Worm (Caenorhabditis elegans) whole organism, mixed stage, embryonic: ENCODE data around the gene cls-3.

ENCODE experiments used
- M03D4.4 ChIP-seq: sonication (generic microtip); optimal IDR thresholded peaks from 2 replicates; lab custom pipeline; 2017; ENCODE audit warnings: mild to moderate bottlenecking, missing genetic modification characterization, missing compliant biosample characterization
- bed-3 ChIP-seq: fragments of 200-800 bp; sonication (Bioruptor generic); optimal IDR thresholded peaks from 3 replicates; lab custom pipeline; 2018; ENCODE audit warnings: mild to moderate bottlenecking, missing genetic modification characterization, moderate library complexity, missing compliant biosample characterization
- ceh-39 ChIP-seq: fragments of 150-350 bp; optimal IDR thresholded peaks from 2 replicates; lab custom pipeline; 2014; ENCODE audit warnings: missing biosample characterization, missing genetic modification characterization
- ceh-43 ChIP-seq: fragments of 200-800 bp; sonication (Bioruptor generic); optimal IDR thresholded peaks from 2 replicates; lab custom pipeline; 2018; ENCODE audit warnings: mild to moderate bottlenecking, missing genetic modification characterization, moderate library complexity, missing compliant biosample characterization
- ceh-83 ChIP-seq: fragments of 200-800 bp; sonication (Bioruptor generic); optimal IDR thresholded peaks from 2 replicates; lab custom pipeline; 2018; ENCODE audit warnings: mild to moderate bottlenecking, missing genetic modification characterization, missing compliant biosample characterization
- ces-1 ChIP-seq: fragments of 150-350 bp; optimal IDR thresholded peaks from 2 replicates; lab custom pipeline; 2014; ENCODE audit warnings: missing biosample characterization, missing genetic modification reagents, missing genetic modification characterization
- cnd-1 ChIP-seq: fragments of 200-800 bp; sonication (Bioruptor generic); optimal IDR thresholded peaks from 2 replicates; lab custom pipeline; 2018; ENCODE audit warnings: mild to moderate bottlenecking, missing genetic modification characterization, missing compliant biosample characterization
- drap-1 ChIP-seq: fragments of 200-800 bp; sonication (Bioruptor generic); optimal IDR thresholded peaks from 3 replicates; lab custom pipeline; 2018; ENCODE audit warnings: mild to moderate bottlenecking, missing genetic modification characterization, missing compliant biosample characterization
- elt-1 ChIP-seq: sonication (generic microtip); optimal IDR thresholded peaks from 2 replicates; lab custom pipeline; 2017; ENCODE audit warnings: missing genetic modification characterization, mild to moderate bottlenecking, missing compliant biosample characterization, antibody characterized with exemption, moderate library complexity, borderline replicate concordance; ENCODE audit not compliant: insufficient read depth
- flh-1 ChIP-seq: fragments of 200-800 bp; sonication (Bioruptor generic); optimal IDR thresholded peaks from 2 replicates; lab custom pipeline; 2018; ENCODE audit warnings: mild to moderate bottlenecking, missing genetic modification characterization, moderate library complexity, missing compliant biosample characterization
- ham-2 ChIP-seq: fragments of 200-800 bp; sonication (Bioruptor generic); optimal IDR thresholded peaks from 2 replicates; lab custom pipeline; 2018; ENCODE audit warnings: mild to moderate bottlenecking, missing genetic modification characterization, missing compliant biosample characterization
- hlh-1 ChIP-seq: fragments of 150-350 bp; optimal IDR thresholded peaks from 2 replicates; lab custom pipeline; 2014; ENCODE audit warnings: missing biosample characterization, missing genetic modification reagents, missing genetic modification characterization
- lin-13 ChIP-seq: fragments of 150-350 bp; optimal IDR thresholded peaks from 2 replicates; lab custom pipeline; 2014; ENCODE audit warnings: missing biosample characterization, missing genetic modification characterization
- lin-32 ChIP-seq: fragments of 200-800 bp; sonication (Bioruptor generic); optimal IDR thresholded peaks from 2 replicates; lab custom pipeline; 2018; ENCODE audit warnings: mild to moderate bottlenecking, missing genetic modification characterization, missing compliant biosample characterization
- lsy-2 ChIP-seq: fragments of 150-350 bp; optimal IDR thresholded peaks from 2 replicates; lab custom pipeline; 2014; ENCODE audit warnings: missing biosample characterization, missing genetic modification characterization
- mab-5 ChIP-seq: fragments of 150-350 bp; optimal IDR thresholded peaks from 2 replicates; lab custom pipeline; 2014; ENCODE audit warnings: missing biosample characterization, missing genetic modification characterization
- mep-1 ChIP-seq: fragments of 150-350 bp; optimal IDR thresholded peaks from 2 replicates; lab custom pipeline; 2017; ENCODE audit warnings: missing biosample characterization, missing genetic modification reagents, missing genetic modification characterization, inconsistent platforms
- nhr-12 ChIP-seq: fragments of 150-350 bp; optimal IDR thresholded peaks from 2 replicates; lab custom pipeline; 2014; ENCODE audit warnings: missing biosample characterization, missing genetic modification characterization
- nhr-2 ChIP-seq: fragments of 150-350 bp; optimal IDR thresholded peaks from 2 replicates; lab custom pipeline; 2014; ENCODE audit warnings: missing biosample characterization, missing genetic modification characterization
- nhr-237 ChIP-seq: fragments of 150-350 bp; optimal IDR thresholded peaks from 2 replicates; lab custom pipeline; 2014; ENCODE audit warnings: missing biosample characterization, missing genetic modification characterization
- nhr-28 ChIP-seq: fragments of 150-350 bp; optimal IDR thresholded peaks from 2 replicates; lab custom pipeline; 2014; ENCODE audit warnings: missing biosample characterization, missing genetic modification characterization
- nhr-76 ChIP-seq: sonication (generic microtip); optimal IDR thresholded peaks from 2 replicates; lab custom pipeline; 2017; ENCODE audit warnings: missing biosample characterization, missing genetic modification characterization
- sem-2 ChIP-seq: fragments of 200-800 bp; sonication (Bioruptor generic); optimal IDR thresholded peaks from 2 replicates; lab custom pipeline; 2018; ENCODE audit warnings: mild to moderate bottlenecking, missing genetic modification characterization, missing compliant biosample characterization
- sptf-1 ChIP-seq: sonication (generic microtip); optimal IDR thresholded peaks from 2 replicates; lab custom pipeline; 2017; ENCODE audit warnings: mild to moderate bottlenecking, missing genetic modification characterization, moderate library complexity, missing compliant biosample characterization
- tbx-8 ChIP-seq: fragments of 200-800 bp; sonication (Bioruptor generic); optimal IDR thresholded peaks from 2 replicates; lab custom pipeline; 2018; ENCODE audit warnings: mild to moderate bottlenecking, missing genetic modification characterization, moderate library complexity, missing compliant biosample characterization
- unc-120 ChIP-seq: sonication (generic microtip); optimal IDR thresholded peaks from 2 replicates; lab custom pipeline; 2017; ENCODE audit warnings: missing genetic modification characterization, missing compliant biosample characterization; ENCODE audit not compliant: poor library complexity, severe bottlenecking
- unc-39 ChIP-seq: fragments of 150-350 bp; optimal IDR thresholded peaks from 2 replicates; lab custom pipeline; 2014; ENCODE audit warnings: missing biosample characterization, missing genetic modification characterization
- unc-62 ChIP-seq: fragments of 150-350 bp; optimal IDR thresholded peaks from 2 replicates; lab custom pipeline; 2014; ENCODE audit warnings: missing biosample characterization, missing genetic modification reagents, missing genetic modification characterization
- zip-8 ChIP-seq: fragments of 150-350 bp; optimal IDR thresholded peaks from 2 replicates; lab custom pipeline; 2014; ENCODE audit warnings: missing biosample characterization, missing genetic modification characterization
- ztf-11 ChIP-seq: fragments of 150-350 bp; optimal IDR thresholded peaks from 2 replicates; lab custom pipeline; 2014; ENCODE audit warnings: missing biosample characterization, missing genetic modification characterization

cls-3 gene

ce11 chrIII:9231173-9231572 lies 40.3 kb upstream of the cls-3 start, which contains the start of gene T23G5.3:
T23G5.3 (minus strand) TSS chrIII:9231273.
- TF ChIP-seq ceh-43 (GFP tag; lab: Kevin White, UChicago) (no peak), flh-1 (GFP tag; lab: Kevin White, UChicago) (no peak), mab-5 (tag; lab: Kevin White, UChicago) (no peak), unc-120 (tag; lab: Kevin White, UChicago) (no peak), drap-1 (no peak), mep-1 (tag; lab: Kevin White, UChicago) (no peak), nhr-76 (no peak), tbx-8 (GFP tag; lab: Kevin White, UChicago) (no peak), nhr-12 (tag; lab: Kevin White, UChicago) (no peak), ham-2 (GFP tag; lab: Kevin White, UChicago) (no peak)

DNA sequence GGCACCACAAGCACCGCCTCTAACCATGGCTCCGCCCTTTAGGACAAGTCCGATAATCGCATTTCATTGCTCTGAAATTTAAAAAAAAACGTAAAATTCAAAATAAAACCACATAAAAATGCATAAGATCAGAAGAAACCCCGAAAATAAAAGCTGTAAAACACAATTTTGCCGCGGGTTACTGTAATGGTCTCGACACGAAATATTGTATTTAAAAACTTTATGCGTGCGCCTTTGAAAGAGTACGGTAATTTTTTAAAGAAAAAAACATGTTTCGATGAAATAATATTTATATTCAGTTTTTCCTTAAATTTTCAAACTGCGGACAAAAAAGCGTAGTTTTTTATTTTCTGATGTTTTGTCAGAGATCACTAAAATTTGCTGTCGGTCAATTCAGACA lies 37.8 kb upstream of the cls-3 start, which contains the start of gene rnr-1:
Gene rnr-1, minus strand, starts transcription at position 77 of the 400 bp plus-strand sequence.
- TF ChIP-seq nhr-237 (tag; lab: Kevin White, UChicago) (no peak), flh-1 (GFP tag; lab: Kevin White, UChicago) (no peak), sem-2 (GFP tag; lab: Kevin White, UChicago) (no peak), nhr-76 (no peak), drap-1 (no peak), zip-8 (tag; lab: Kevin White, UChicago) (no peak), hlh-1 (no peak), tbx-8 (GFP tag; lab: Kevin White, UChicago) (no peak), unc-120 (tag; lab: Kevin White, UChicago) (no peak), ceh-83 (GFP tag; lab: Kevin White, UChicago) (no peak)

- TF ChIP-seq mep-1 (tag; lab: Kevin White, UChicago) (peak; percentile 24), lin-13 (tag; lab: Kevin White, UChicago) (peak; percentile 10), ces-1 (GFP tag; lab: Kevin White, UChicago) (no peak)
Observed at ce11 chrIII:9228190-9228589, 37.3 kb upstream of the cls-3 start.

DNA sequence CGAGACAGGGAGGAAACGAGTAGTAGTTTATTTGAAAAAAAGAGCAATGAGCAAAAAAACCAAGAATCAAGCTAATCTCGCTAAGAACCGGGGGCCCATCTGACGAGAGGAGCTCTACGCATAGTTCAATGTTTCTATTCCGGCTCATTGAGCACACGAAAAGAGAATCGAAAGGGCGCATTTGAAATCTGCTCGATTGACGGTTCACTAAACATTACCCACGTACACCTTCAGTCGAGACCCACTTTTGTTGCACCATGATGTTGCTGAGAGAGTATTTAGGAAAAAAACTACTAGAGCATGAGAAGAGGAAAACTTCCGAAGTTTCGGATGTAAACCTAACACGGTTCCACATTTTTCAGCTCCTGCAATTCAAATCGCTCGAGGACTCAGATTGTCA lies 34.1 kb upstream of the cls-3 start:
- TF ChIP-seq ceh-83 (GFP tag; lab: Kevin White, UChicago) = peak; percentile 68
- TF ChIP-seq lin-13 (tag; lab: Kevin White, UChicago) = no peak
- TF ChIP-seq cnd-1 (tag; lab: Kevin White, UChicago) = no peak
- no peak for TF ChIP-seq ztf-11
- TF ChIP-seq mab-5 (tag; lab: Kevin White, UChicago) = no peak
- TF ChIP-seq tbx-8 (GFP tag; lab: Kevin White, UChicago) = no peak

DNA sequence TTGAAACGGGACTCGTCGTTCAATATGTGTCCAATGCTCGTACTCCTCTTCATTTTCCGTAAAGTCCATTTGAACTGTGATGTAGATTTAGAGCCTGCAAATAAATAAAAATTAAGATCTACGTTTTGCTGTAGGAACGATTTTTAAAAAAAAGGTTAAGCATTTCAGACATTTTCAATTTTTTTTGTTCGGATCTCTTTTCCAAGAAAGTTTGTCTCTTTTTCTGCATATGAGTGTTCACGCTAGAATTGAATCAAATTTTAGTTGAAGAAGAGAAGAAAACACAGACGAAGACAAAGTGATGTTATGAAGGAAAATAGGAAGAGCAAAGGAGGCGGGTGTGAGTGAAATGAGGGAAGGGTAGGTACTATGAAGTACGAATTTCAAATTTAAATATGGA lies 24.5 kb upstream of the cls-3 start, which contains the start of gene npr-29:
Gene npr-29, minus strand, starts transcription at position 101 of the 400 bp plus-strand sequence.
- TF ChIP-seq nhr-2 (tag; lab: Kevin White, UChicago) (no peak), M03D4.4 (tag; lab: Kevin White, UChicago) (no peak), hlh-1 (no peak), sem-2 (GFP tag; lab: Kevin White, UChicago) (no peak), mab-5 (tag; lab: Kevin White, UChicago) (no peak), tbx-8 (GFP tag; lab: Kevin White, UChicago) (no peak), zip-8 (tag; lab: Kevin White, UChicago) (no peak), ceh-39 (tag; lab: Kevin White, UChicago) (no peak), sptf-1 (tag; lab: Kevin White, UChicago) (no peak), lsy-2 (no peak), ham-2 (GFP tag; lab: Kevin White, UChicago) (no peak), ztf-11 (no peak), lin-32 (GFP tag; lab: Kevin White, UChicago) (no peak), ceh-43 (GFP tag; lab: Kevin White, UChicago) (no peak), elt-1 (tag; lab: Kevin White, UChicago) (no peak), nhr-28 (tag; lab: Kevin White, UChicago) (no peak), unc-39 (no peak), bed-3 (GFP tag; lab: Kevin White, UChicago) (no peak), unc-62 (GFP tag; lab: Kevin White, UChicago) (no peak)
